Worm (Caenorhabditis elegans) whole organism, early embryonic: ENCODE measurements around the gene C14B4.2.

ENCODE experiments used
- B0310.2 ChIP-seq: sonication (generic microtip); optimal IDR thresholded peaks from 2 replicates; lab custom pipeline; 2016; ENCODE audit warnings: mild to moderate bottlenecking, missing genetic modification characterization, missing compliant biosample characterization
- F13C5.2 ChIP-seq: sonication (generic microtip); optimal IDR thresholded peaks from 2 replicates; lab custom pipeline; 2017; ENCODE audit warnings: mild to moderate bottlenecking, missing genetic modification characterization, inconsistent platforms, missing compliant biosample characterization
- aly-1 ChIP-seq: sonication (generic microtip); optimal IDR thresholded peaks from 2 replicates; lab custom pipeline; 2016; ENCODE audit warnings: missing genetic modification characterization, missing compliant biosample characterization
- ama-1 ChIP-seq: fragments of 150-350 bp; optimal IDR thresholded peaks from 2 replicates; lab custom pipeline; 2014
- ceh-13 ChIP-seq: fragments of 200-800 bp; sonication (Bioruptor generic); optimal IDR thresholded peaks from 2 replicates; lab custom pipeline; 2018; ENCODE audit warnings: mild to moderate bottlenecking, missing genetic modification characterization, missing compliant biosample characterization
- ceh-36 ChIP-seq: sonication (generic microtip); optimal IDR thresholded peaks from 2 replicates; lab custom pipeline; 2016; ENCODE audit warnings: missing genetic modification characterization, inconsistent platforms, missing compliant biosample characterization
- ets-7 ChIP-seq: sonication (generic microtip); optimal IDR thresholded peaks from 2 replicates; lab custom pipeline; 2016; ENCODE audit warnings: missing genotype, missing genetic modification characterization, missing compliant biosample characterization
- flt-1 ChIP-seq: fragments of 200-800 bp; sonication (Bioruptor generic); IDR thresholded peaks from 2 replicates; pipeline ENCODE4 v1.3.6; 2022; ENCODE audit warnings: missing genetic modification characterization, missing compliant biosample characterization
- hmbx-1 ChIP-seq: sonication (generic microtip); optimal IDR thresholded peaks from 2 replicates; lab custom pipeline; 2016; ENCODE audit warnings: mild to moderate bottlenecking, missing genetic modification characterization, missing compliant biosample characterization
- hmg-4 ChIP-seq: fragments of 200-800 bp; sonication (Bioruptor generic); optimal IDR thresholded peaks from 2 replicates; lab custom pipeline; 2018; ENCODE audit warnings: mild to moderate bottlenecking, missing genetic modification characterization, missing compliant biosample characterization
- hnd-1 ChIP-seq: sonication (generic microtip); optimal IDR thresholded peaks from 2 replicates; lab custom pipeline; 2016; ENCODE audit warnings: missing genetic modification characterization, missing compliant biosample characterization
- pes-1 ChIP-seq: fragments of 200-800 bp; sonication (Bioruptor generic); IDR thresholded peaks from 2 replicates; pipeline ENCODE4 v1.3.6; 2022; ENCODE audit warnings: missing genetic modification reagents, missing genetic modification characterization, missing compliant biosample characterization
- scrt-1 ChIP-seq: fragments of 200-800 bp; sonication (Bioruptor generic); IDR thresholded peaks from 2 replicates; pipeline ENCODE4 v1.3.6; 2022; ENCODE audit warnings: missing genetic modification characterization, missing compliant biosample characterization
- sea-1 ChIP-seq: fragments of 200-800 bp; sonication (Bioruptor generic); conservative IDR thresholded peaks from 2 replicates; pipeline ENCODE4 v1.3.6; 2022; ENCODE audit warnings: missing genetic modification characterization, missing compliant biosample characterization
- tbx-11 ChIP-seq: fragments of 200-800 bp; sonication (Bioruptor generic); IDR thresholded peaks from 2 replicates; pipeline ENCODE4 v1.3.6; 2022; ENCODE audit warnings: missing genetic modification characterization, missing compliant biosample characterization
- tbx-37 ChIP-seq: fragments of 200-800 bp; sonication (Bioruptor generic); conservative IDR thresholded peaks from 2 replicates; pipeline ENCODE4 v1.3.6; 2022; ENCODE audit warnings: missing genetic modification reagents, missing genetic modification characterization, missing compliant biosample characterization
- tra-4 ChIP-seq: sonication (generic microtip); optimal IDR thresholded peaks from 2 replicates; lab custom pipeline; 2017; ENCODE audit warnings: missing genetic modification characterization, missing compliant biosample characterization

C14B4.2 gene

DNA sequence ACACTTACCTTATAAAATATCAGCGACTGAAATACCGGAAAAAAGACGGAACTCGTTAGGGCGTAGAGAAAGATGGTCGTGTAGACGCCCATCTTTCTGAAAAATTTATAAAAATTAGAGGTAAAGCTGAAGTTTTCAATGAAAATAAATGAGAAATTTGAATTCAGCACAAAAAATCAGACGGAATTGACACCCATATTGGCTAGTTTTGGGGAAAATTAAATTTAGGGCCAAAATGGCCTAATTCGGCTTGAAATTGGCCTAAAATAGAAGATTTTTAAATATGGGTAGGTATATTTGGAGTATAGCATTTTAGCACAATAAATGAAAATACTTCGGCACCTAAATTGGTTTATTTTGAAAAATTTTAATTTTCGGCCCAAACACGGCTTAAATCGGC is 27.6 kb upstream of the C14B4.2 start, which contains the start of gene slcr-46.2:
TSS of gene slcr-46.2 (minus strand) at position 101 of the 400 bp plus-strand sequence.
- TF ChIP-seq ets-7 (tag; lab: Kevin White, UChicago) (no peak), B0310.2 (tag; lab: Kevin White, UChicago) (no peak), hmbx-1 (tag; lab: Kevin White, UChicago) (no peak), F13C5.2 (tag; lab: Kevin White, UChicago) (no peak), aly-1 (tag; lab: Kevin White, UChicago) (no peak), ama-1 (lab: Kevin White, UChicago) (no peak), tra-4 (tag; lab: Kevin White, UChicago) (no peak), scrt-1 (no peak), hnd-1 (no peak), flt-1 (GFP tag; lab: Robert Waterston, UW) (no peak), hmg-4 (GFP tag; lab: Kevin White, UChicago) (no peak), tbx-11 (no peak)

ce11 chrV:19380968-19381367 is 18.5 kb upstream of the C14B4.2 start, which contains the start of gene srw-84:
Gene srw-84, plus strand, starts transcription at chrV:19381268.
- TF ChIP-seq scrt-1 (no peak), sea-1 (GFP tag; lab: Robert Waterston, UW) (no peak), hmbx-1 (tag; lab: Kevin White, UChicago) (no peak), tra-4 (tag; lab: Kevin White, UChicago) (no peak), F13C5.2 (tag; lab: Kevin White, UChicago) (no peak), ets-7 (tag; lab: Kevin White, UChicago) (no peak), aly-1 (tag; lab: Kevin White, UChicago) (no peak), tbx-37 (no peak), ama-1 (lab: Kevin White, UChicago) (no peak), ceh-36 (tag; lab: Kevin White, UChicago) (no peak), flt-1 (GFP tag; lab: Robert Waterston, UW) (no peak), pes-1 (no peak), tbx-11 (no peak), hnd-1 (no peak), ceh-13 (GFP tag; lab: Kevin White, UChicago) (no peak)

ce11 chrV:19377014-19377494 is 14.6 kb upstream of the C14B4.2 start, which contains the start of gene nceh-1:
Gene nceh-1, plus strand, starts transcription at chrV:19377444.
- TF ChIP-seq ama-1 (lab: Kevin White, UChicago), result no peak
- TF ChIP-seq hnd-1, result no peak
- TF ChIP-seq F13C5.2 (tag; lab: Kevin White, UChicago), result no peak
- no peak for TF ChIP-seq ceh-36 (tag; lab: Kevin White, UChicago)
- TF ChIP-seq scrt-1, result no peak
- TF ChIP-seq hmg-4 (GFP tag; lab: Kevin White, UChicago), result no peak
- TF ChIP-seq B0310.2 (tag; lab: Kevin White, UChicago), result no peak
- no peak for TF ChIP-seq tbx-11
- no peak for TF ChIP-seq ceh-13 (GFP tag; lab: Kevin White, UChicago)
- TF ChIP-seq ets-7 (tag; lab: Kevin White, UChicago), result no peak
- no peak for TF ChIP-seq aly-1 (tag; lab: Kevin White, UChicago)
- TF ChIP-seq tbx-37, result no peak
- TF ChIP-seq hmbx-1 (tag; lab: Kevin White, UChicago), result no peak
- TF ChIP-seq tra-4 (tag; lab: Kevin White, UChicago), result no peak
- TF ChIP-seq flt-1 (GFP tag; lab: Robert Waterston, UW), result no peak
- no peak for TF ChIP-seq pes-1
- TF ChIP-seq sea-1 (GFP tag; lab: Robert Waterston, UW), result no peak

- TF ChIP-seq pes-1 (no peak), ama-1 (lab: Kevin White, UChicago) (no peak), flt-1 (GFP tag; lab: Robert Waterston, UW) (no peak), tbx-37 (0 out of 2 replicates have a peak, but pooled peaks have one; percentile 6)
Measured at ce11 chrV:19371777-19372176, 9.3 kb upstream of the C14B4.2 start.

ce11 chrV:19371253-19371652 is 8.8 kb upstream of the C14B4.2 start, which contains the start of gene Y43F8A.2:
Gene Y43F8A.2, plus strand, starts transcription at chrV:19371553.
- TF ChIP-seq ceh-13 (GFP tag; lab: Kevin White, UChicago) (no peak), sea-1 (GFP tag; lab: Robert Waterston, UW) (no peak), tbx-11 (no peak), flt-1 (GFP tag; lab: Robert Waterston, UW) (no peak), aly-1 (tag; lab: Kevin White, UChicago) (no peak), scrt-1 (no peak), F13C5.2 (tag; lab: Kevin White, UChicago) (no peak), hmbx-1 (tag; lab: Kevin White, UChicago) (no peak), tbx-37 (no peak), hmg-4 (GFP tag; lab: Kevin White, UChicago) (no peak), ama-1 (lab: Kevin White, UChicago) (no peak), B0310.2 (tag; lab: Kevin White, UChicago) (no peak)

DNA sequence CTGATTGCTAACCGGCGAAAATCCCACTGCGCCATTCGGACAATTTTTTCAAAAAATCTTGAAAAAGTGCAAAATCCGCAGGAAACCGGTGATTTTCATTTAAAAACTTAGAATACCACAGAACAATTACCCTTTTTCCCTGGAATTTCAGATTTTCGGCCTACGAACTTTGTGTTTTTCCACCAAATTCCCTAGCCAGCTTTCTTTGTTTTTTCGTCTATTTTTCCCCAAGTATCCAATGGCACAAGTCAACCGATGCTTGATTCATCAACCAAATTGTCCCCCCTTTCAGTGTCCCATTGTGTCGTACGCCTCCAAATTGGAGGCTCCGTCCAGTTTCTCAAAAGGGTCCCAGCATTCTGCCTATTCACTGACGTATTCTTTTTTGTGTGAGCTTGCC is 7.7 kb upstream of the C14B4.2 start, which contains the start of gene Y43F8A.1:
TSS of gene Y43F8A.1 (plus strand) at position 301 of the 400 bp plus-strand sequence.
- TF ChIP-seq tra-4 (tag; lab: Kevin White, UChicago) (no peak), aly-1 (tag; lab: Kevin White, UChicago) (no peak), tbx-11 (no peak), scrt-1 (no peak), tbx-37 (no peak), flt-1 (GFP tag; lab: Robert Waterston, UW) (no peak), ama-1 (lab: Kevin White, UChicago) (no peak), sea-1 (GFP tag; lab: Robert Waterston, UW) (no peak), ets-7 (tag; lab: Kevin White, UChicago) (no peak), F13C5.2 (tag; lab: Kevin White, UChicago) (no peak), B0310.2 (tag; lab: Kevin White, UChicago) (no peak), hnd-1 (no peak), hmg-4 (GFP tag; lab: Kevin White, UChicago) (no peak), ceh-13 (GFP tag; lab: Kevin White, UChicago) (no peak), pes-1 (no peak), hmbx-1 (tag; lab: Kevin White, UChicago) (no peak), ceh-36 (tag; lab: Kevin White, UChicago) (no peak)

DNA sequence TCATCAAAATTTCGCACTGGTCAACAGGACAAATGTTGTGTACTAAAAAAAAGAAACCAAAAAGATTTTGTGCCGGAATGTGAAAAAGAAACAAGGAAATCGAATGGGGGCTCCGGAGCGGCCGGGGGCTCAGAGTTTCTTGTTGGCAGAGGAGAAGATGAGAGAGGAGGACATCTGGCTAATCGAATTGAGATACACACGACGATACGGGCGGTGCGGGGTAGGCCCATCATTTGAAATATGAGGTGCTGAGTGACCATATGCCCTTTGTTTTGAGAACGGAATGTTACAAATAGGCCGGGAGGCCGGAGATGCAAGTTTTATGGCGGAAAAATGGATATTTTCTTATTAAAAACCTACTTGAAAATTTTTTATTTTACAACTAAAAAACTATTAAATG is 4.4 kb downstream of the C14B4.2 start:
- TF ChIP-seq scrt-1, result no peak
- TF ChIP-seq tbx-37, result no peak
- TF ChIP-seq ceh-36 (tag; lab: Kevin White, UChicago), result no peak
